Worm (Caenorhabditis elegans): ENCODE data around the gene F17A2.16.

DNA sequence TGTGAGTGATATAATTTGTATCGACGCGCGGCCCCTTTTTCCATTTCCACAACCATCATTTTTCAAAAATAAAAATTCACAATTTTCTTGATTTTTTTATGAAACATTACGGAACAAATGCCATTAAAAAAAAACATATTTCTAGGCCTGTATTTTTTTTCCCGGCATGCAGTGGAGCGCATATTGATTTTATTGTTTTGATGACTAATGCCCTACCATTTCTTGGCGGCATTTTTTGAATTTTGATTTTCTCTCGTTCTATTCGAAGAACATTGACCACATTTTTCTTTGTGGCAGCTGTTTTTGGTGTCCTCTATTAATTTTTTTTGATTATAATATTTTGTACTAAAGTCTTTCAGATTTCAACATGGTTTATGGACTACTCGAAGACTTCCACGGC lies 9.9 kb upstream of the F17A2.16 start, which contains the start of gene W06D11.3:
- TF ChIP-seq ztf-23 (GFP tag; IDR thresholded peaks at IDR 0.05) = no peak
- TF ChIP-seq flt-1 (GFP tag; IDR thresholded peaks at IDR 0.05) = no peak

Measured in whole organism, midembryonic.